Worm (Caenorhabditis elegans): ENCODE data around the gene F56D2.5.
A peak's percentile ranks its signal among the peaks of the same experiment; 100 is the strongest.

F56D2.5 gene

ce11 chrIII:5557246-5557819, 23.9 kb downstream of the F56D2.5 start, which contains the start of gene rpc-2 (continued):
- TF ChIP-seq dox-1 (GFP tag; IDR thresholded peaks at IDR 0.05) (0 out of 2 replicates have a peak, but pooled peaks have one; percentile 15), die-1 (tag; optimal IDR thresholded peaks at IDR 0.05) (no peak), F52B5.7 (tag; optimal IDR thresholded peaks at IDR 0.05) (peak; percentile 69), nfya-2 (GFP tag; IDR thresholded peaks at IDR 0.05) (0 out of 2 replicates have a peak, but pooled peaks have one; percentile 76), C06A6.2 (GFP tag; conservative IDR thresholded peaks at IDR 0.05) (0 out of 2 replicates have a peak, but pooled peaks have one; percentile 39), xnd-1 (tag; optimal IDR thresholded peaks at IDR 0.05) (no peak), ets-4 (GFP tag; optimal IDR thresholded peaks at IDR 0.05) (no peak), egl-18 (GFP tag; IDR thresholded peaks at IDR 0.05) (no peak), egrh-3 (GFP tag; IDR thresholded peaks at IDR 0.05) (no peak), ceh-27 (GFP tag; optimal IDR thresholded peaks at IDR 0.05) (no peak), ztf-18 (tag; optimal IDR thresholded peaks at IDR 0.05) (no peak), F57A8.1 (GFP tag; optimal IDR thresholded peaks at IDR 0.05) (no peak), Y53F4B.3 (GFP tag; IDR thresholded peaks at IDR 0.05) (no peak), lsl-1 (GFP tag; optimal IDR thresholded peaks at IDR 0.05) (no peak), lsy-27 (tag; optimal IDR thresholded peaks at IDR 0.05; ENCODE audit: borderline replicate concordance, insufficient read depth) (no peak), snpc-4 (GFP tag; optimal IDR thresholded peaks at IDR 0.05) (no peak), snpc-4 (tag; optimal IDR thresholded peaks at IDR 0.05) (no peak), snpc-1.3 (tag; optimal IDR thresholded peaks at IDR 0.05; ENCODE audit: insufficient read depth) (no peak), pbrm-1 (GFP tag; IDR thresholded peaks at IDR 0.05) (peak; percentile 32; the same call in 1 of the 2 replicates), ceh-40 (GFP tag; IDR thresholded peaks at IDR 0.05) (no peak), hrde-1 (tag; optimal IDR thresholded peaks at IDR 0.05; ENCODE audit: borderline replicate concordance) (no peak), madf-10 (tag; optimal IDR thresholded peaks at IDR 0.05) (peak; percentile 26), mcd-1 (GFP tag; IDR thresholded peaks at IDR 0.05) (no peak), F23B12.7 (tag; optimal IDR thresholded peaks at IDR 0.05; ENCODE audit: insufficient read depth) (no peak), Y56A3A.18 (GFP tag; IDR thresholded peaks at IDR 0.05) (peak; percentile 59; the same call in 1 of the 2 replicates), F33H1.4 (GFP tag; IDR thresholded peaks at IDR 0.05) (no peak), him-1 (tag; optimal IDR thresholded peaks at IDR 0.05) (no peak), hsf-1 (GFP tag; IDR thresholded peaks at IDR 0.05) (peak; percentile 72), nhr-27 (tag; optimal IDR thresholded peaks at IDR 0.05) (peak; percentile 1), egl-44 (GFP tag; IDR thresholded peaks at IDR 0.05) (0 out of 2 replicates have a peak, but pooled peaks have one; percentile 57)

- TF ChIP-seq ZK185.1 (tag; optimal IDR thresholded peaks at IDR 0.05; ENCODE audit: poor library complexity, severe bottlenecking) = peak; percentile 87
- 0 out of 2 replicates have a peak, but pooled peaks have one; percentile 41 for TF ChIP-seq lin-26 (GFP tag; IDR thresholded peaks at IDR 0.05)
- peak; percentile 67 for TF ChIP-seq B0336.3 (GFP tag; IDR thresholded peaks at IDR 0.05)
- TF ChIP-seq snpc-1.1 (tag; optimal IDR thresholded peaks at IDR 0.05; ENCODE audit: insufficient read depth) = peak; percentile 71
- TF ChIP-seq egrh-3 (GFP tag; IDR thresholded peaks at IDR 0.05) = peak; percentile 32; the same call in 1 of the 2 replicates
- TF ChIP-seq rcor-1 (GFP tag; IDR thresholded peaks at IDR 0.05) = peak; percentile 58
- TF ChIP-seq ceh-79 (tag; optimal IDR thresholded peaks at IDR 0.05) = no peak
- peak; percentile 21 for TF ChIP-seq unc-130 (GFP tag; optimal IDR thresholded peaks at IDR 0.05)
- peak; percentile 61 for TF ChIP-seq ceh-27 (GFP tag; optimal IDR thresholded peaks at IDR 0.05)
- no peak for TF ChIP-seq hsf-1 (GFP tag; IDR thresholded peaks at IDR 0.05)
- no peak for TF ChIP-seq mel-28 (tag; optimal IDR thresholded peaks at IDR 0.05; ENCODE audit: borderline replicate concordance)
- TF ChIP-seq egl-44 (GFP tag; IDR thresholded peaks at IDR 0.05) = peak; percentile 57; the same call in 1 of the 2 replicates
- no peak for TF ChIP-seq K11D2.4 (GFP tag; IDR thresholded peaks at IDR 0.05)
- TF ChIP-seq lin-35 (GFP tag; optimal IDR thresholded peaks at IDR 0.05) = peak in 2 of 3 experiments; percentile 60 to 75
- peak; percentile 38 for TF ChIP-seq tlf-1 (GFP tag; optimal IDR thresholded peaks at IDR 0.05)
- TF ChIP-seq ztf-3 (GFP tag; optimal IDR thresholded peaks at IDR 0.05) = no peak
- no peak for TF ChIP-seq ama-1 (optimal IDR thresholded peaks at IDR 0.05)
- TF ChIP-seq ama-1 (GFP tag; optimal IDR thresholded peaks at IDR 0.05) = peak in 1 of 2 experiments; percentile 31
- TF ChIP-seq nhr-179 (tag; optimal IDR thresholded peaks at IDR 0.05) = no peak
- no peak for TF ChIP-seq nfya-2 (GFP tag; IDR thresholded peaks at IDR 0.05)
- no peak for TF ChIP-seq dpff-1 (tag; optimal IDR thresholded peaks at IDR 0.05)
Measured at ce11 chrIII:5554884-5555500, 26.2 kb downstream of the F56D2.5 start, which contains the start of the genes nmad-1 and hach-1. Gene nmad-1 (minus strand): TSS chrIII:5554934. Gene hach-1 (plus strand): TSS chrIII:5555450.

Data from whole organism, young adult.